Fruit fly (Drosophila melanogaster): ENCODE results near the gene robo2.

- TF ChIP-seq CG1620 (GFP tag; optimal IDR thresholded peaks at IDR 0.05) (no peak), kay (GFP tag; ENCODE audit: borderline replicate concordance) (no peak), CG33017 (tag; optimal IDR thresholded peaks at IDR 0.05) (no peak), CG7045 (GFP tag; optimal IDR thresholded peaks at IDR 0.05) (no peak), CG11617 (GFP tag; optimal IDR thresholded peaks at IDR 0.05) (no peak), pad (GFP tag; optimal IDR thresholded peaks at IDR 0.05) (no peak), CG14711 (tag; optimal IDR thresholded peaks at IDR 0.05) (no peak), Crg-1 (GFP tag; optimal IDR thresholded peaks at IDR 0.05) (no peak), CG12768 (GFP tag; optimal IDR thresholded peaks at IDR 0.05) (no peak), toe (GFP tag; optimal IDR thresholded peaks at IDR 0.05) (no peak), Hr96 (GFP tag; optimal IDR thresholded peaks at IDR 0.05) (no peak)
Measured at dm6 chr2L:1423832-1424382, 3.7 kb upstream of the robo2 start.

Data from whole organism, adult.